Fruit fly (Drosophila melanogaster): ENCODE data around the gene nmdyn-D6.

The nmdyn-D6 gene

dm6 chrX:14582784-14583699 lies at the start of gene nmdyn-D6, which contains the start of gene mRpS25:
nmdyn-D6 (plus strand) TSS chrX:14583677.
mRpS25 (minus strand) TSS chrX:14582982.
- TF ChIP-seq usp (GFP tag; optimal IDR thresholded peaks at IDR 0.05) (no peak), EcR (GFP tag; optimal IDR thresholded peaks at IDR 0.05) (no peak), Dll (optimal IDR thresholded peaks at IDR 0.05) (no peak), psq (optimal IDR thresholded peaks at IDR 0.05) (no peak), CG8478 (optimal IDR thresholded peaks at IDR 0.05) (no peak), pan (optimal IDR thresholded peaks at IDR 0.05) (no peak)

dm6 chrX:14580359-14580961 lies 3.0 kb upstream of the nmdyn-D6 start, which contains the start of gene CG14414:
CG14414 (plus strand) TSS chrX:14580600.
- TF ChIP-seq pan (optimal IDR thresholded peaks at IDR 0.05) (no peak), EcR (GFP tag; optimal IDR thresholded peaks at IDR 0.05) (no peak), psq (optimal IDR thresholded peaks at IDR 0.05) (no peak), usp (GFP tag; optimal IDR thresholded peaks at IDR 0.05) (no peak), CG8478 (optimal IDR thresholded peaks at IDR 0.05) (no peak), Dll (optimal IDR thresholded peaks at IDR 0.05) (no peak)

- TF ChIP-seq Dll (optimal IDR thresholded peaks at IDR 0.05) (no peak), psq (optimal IDR thresholded peaks at IDR 0.05) (no peak), CG8478 (optimal IDR thresholded peaks at IDR 0.05) (no peak), pan (optimal IDR thresholded peaks at IDR 0.05) (no peak), usp (GFP tag; optimal IDR thresholded peaks at IDR 0.05) (no peak), EcR (GFP tag; optimal IDR thresholded peaks at IDR 0.05) (no peak)
Observed at dm6 chrX:14585263-14585662, 1.8 kb downstream of the nmdyn-D6 start.

- TF ChIP-seq psq (optimal IDR thresholded peaks at IDR 0.05) (no peak), pan (optimal IDR thresholded peaks at IDR 0.05) (no peak), usp (GFP tag; optimal IDR thresholded peaks at IDR 0.05) (no peak), Dll (optimal IDR thresholded peaks at IDR 0.05) (no peak), CG8478 (optimal IDR thresholded peaks at IDR 0.05) (no peak), EcR (GFP tag; optimal IDR thresholded peaks at IDR 0.05) (no peak)
Observed at dm6 chrX:14588509-14588908, 5.0 kb downstream of the nmdyn-D6 start.

- no peak for TF ChIP-seq pan (optimal IDR thresholded peaks at IDR 0.05)
- no peak for TF ChIP-seq CG8478 (optimal IDR thresholded peaks at IDR 0.05)
- no peak for TF ChIP-seq EcR (GFP tag; optimal IDR thresholded peaks at IDR 0.05)
- no peak for TF ChIP-seq Dll (optimal IDR thresholded peaks at IDR 0.05)
- TF ChIP-seq usp (GFP tag; optimal IDR thresholded peaks at IDR 0.05), result no peak
- TF ChIP-seq psq (optimal IDR thresholded peaks at IDR 0.05), result no peak
Observed at dm6 chrX:14588996-14589621, 5.6 kb downstream of the nmdyn-D6 start.

dm6 chrX:14591491-14591890 lies 8.0 kb downstream of the nmdyn-D6 start:
- TF ChIP-seq psq (optimal IDR thresholded peaks at IDR 0.05) (no peak), Dll (optimal IDR thresholded peaks at IDR 0.05) (no peak), usp (GFP tag; optimal IDR thresholded peaks at IDR 0.05) (no peak), CG8478 (optimal IDR thresholded peaks at IDR 0.05) (no peak), pan (optimal IDR thresholded peaks at IDR 0.05) (no peak), EcR (GFP tag; optimal IDR thresholded peaks at IDR 0.05) (no peak)

- TF ChIP-seq usp (GFP tag; optimal IDR thresholded peaks at IDR 0.05) (no peak), EcR (GFP tag; optimal IDR thresholded peaks at IDR 0.05) (no peak), Dll (optimal IDR thresholded peaks at IDR 0.05) (no peak), pan (optimal IDR thresholded peaks at IDR 0.05) (no peak), CG8478 (optimal IDR thresholded peaks at IDR 0.05) (no peak), psq (optimal IDR thresholded peaks at IDR 0.05) (no peak)
Observed at dm6 chrX:14593091-14593490, 9.6 kb downstream of the nmdyn-D6 start.

- TF ChIP-seq EcR (GFP tag; optimal IDR thresholded peaks at IDR 0.05), result no peak
- no peak for TF ChIP-seq psq (optimal IDR thresholded peaks at IDR 0.05)
- no peak for TF ChIP-seq pan (optimal IDR thresholded peaks at IDR 0.05)
- no peak for TF ChIP-seq CG8478 (optimal IDR thresholded peaks at IDR 0.05)
- TF ChIP-seq usp (GFP tag; optimal IDR thresholded peaks at IDR 0.05), result no peak
Observed at dm6 chrX:14598706-14599105, 15.2 kb downstream of the nmdyn-D6 start.

- TF ChIP-seq psq (optimal IDR thresholded peaks at IDR 0.05) (no peak), pan (optimal IDR thresholded peaks at IDR 0.05) (no peak), CG8478 (optimal IDR thresholded peaks at IDR 0.05) (no peak), usp (GFP tag; optimal IDR thresholded peaks at IDR 0.05) (no peak), EcR (GFP tag; optimal IDR thresholded peaks at IDR 0.05) (no peak), Dll (optimal IDR thresholded peaks at IDR 0.05) (no peak)
Observed at dm6 chrX:14599431-14599830, 16.0 kb downstream of the nmdyn-D6 start.

dm6 chrX:14601922-14602321 lies 18.4 kb downstream of the nmdyn-D6 start:
- TF ChIP-seq pan (optimal IDR thresholded peaks at IDR 0.05) (no peak), psq (optimal IDR thresholded peaks at IDR 0.05) (no peak), EcR (GFP tag; optimal IDR thresholded peaks at IDR 0.05) (no peak), Dll (optimal IDR thresholded peaks at IDR 0.05) (no peak), CG8478 (optimal IDR thresholded peaks at IDR 0.05) (no peak), usp (GFP tag; optimal IDR thresholded peaks at IDR 0.05) (no peak)

dm6 chrX:14602421-14602846 lies 19.0 kb downstream of the nmdyn-D6 start, which contains the start of gene sbm:
sbm (minus strand) TSS chrX:14602580.
- TF ChIP-seq CG8478 (optimal IDR thresholded peaks at IDR 0.05), result no peak
- TF ChIP-seq Dll (optimal IDR thresholded peaks at IDR 0.05), result no peak
- no peak for TF ChIP-seq pan (optimal IDR thresholded peaks at IDR 0.05)
- no peak for TF ChIP-seq psq (optimal IDR thresholded peaks at IDR 0.05)
- no peak for TF ChIP-seq usp (GFP tag; optimal IDR thresholded peaks at IDR 0.05)
- TF ChIP-seq EcR (GFP tag; optimal IDR thresholded peaks at IDR 0.05), result no peak

Measured in whole organism.